Worm (Caenorhabditis elegans): ENCODE data around the gene slc-36.2.

Gene slc-36.2

DNA sequence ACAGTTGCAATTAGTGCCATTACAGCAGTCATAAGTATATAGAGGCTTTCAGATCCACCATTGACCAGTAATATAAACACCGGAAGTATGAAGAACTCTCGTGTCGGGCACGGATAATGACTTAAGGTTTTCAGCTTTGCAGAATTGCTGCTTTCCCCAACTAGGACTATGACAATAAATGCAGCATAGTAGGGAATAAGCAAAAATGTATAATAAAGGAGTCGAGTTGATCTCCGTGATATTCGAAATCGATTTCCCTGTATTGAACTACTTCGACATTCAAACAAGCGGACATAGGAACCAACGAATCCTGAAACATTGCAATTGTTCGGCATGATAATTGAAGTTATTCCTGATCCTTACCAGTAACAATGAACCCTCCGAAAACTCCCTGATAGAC, 13.8 kb upstream of the slc-36.2 start:
- no peak for TF ChIP-seq ets-4 (tag; optimal IDR thresholded peaks at IDR 0.05)
- TF ChIP-seq C08G9.2 (tag; optimal IDR thresholded peaks at IDR 0.05), result no peak
- no peak for TF ChIP-seq zip-5 (tag; optimal IDR thresholded peaks at IDR 0.05)
- TF ChIP-seq hlh-6 (tag; optimal IDR thresholded peaks at IDR 0.05), result no peak
- no peak for TF ChIP-seq ztf-16 (tag; optimal IDR thresholded peaks at IDR 0.05)
- TF ChIP-seq ceh-2 (tag; optimal IDR thresholded peaks at IDR 0.05), result no peak
- TF ChIP-seq C38D4.7 (GFP tag; optimal IDR thresholded peaks at IDR 0.05), result no peak
- no peak for TF ChIP-seq rnt-1 (tag; optimal IDR thresholded peaks at IDR 0.05)
- TF ChIP-seq ceh-30 (tag; optimal IDR thresholded peaks at IDR 0.05), result no peak
- no peak for TF ChIP-seq pha-4 (tag; optimal IDR thresholded peaks at IDR 0.05)
- no peak for TF ChIP-seq F13H6.1 (tag; optimal IDR thresholded peaks at IDR 0.05)
- TF ChIP-seq lim-6 (tag; optimal IDR thresholded peaks at IDR 0.05), result no peak

DNA sequence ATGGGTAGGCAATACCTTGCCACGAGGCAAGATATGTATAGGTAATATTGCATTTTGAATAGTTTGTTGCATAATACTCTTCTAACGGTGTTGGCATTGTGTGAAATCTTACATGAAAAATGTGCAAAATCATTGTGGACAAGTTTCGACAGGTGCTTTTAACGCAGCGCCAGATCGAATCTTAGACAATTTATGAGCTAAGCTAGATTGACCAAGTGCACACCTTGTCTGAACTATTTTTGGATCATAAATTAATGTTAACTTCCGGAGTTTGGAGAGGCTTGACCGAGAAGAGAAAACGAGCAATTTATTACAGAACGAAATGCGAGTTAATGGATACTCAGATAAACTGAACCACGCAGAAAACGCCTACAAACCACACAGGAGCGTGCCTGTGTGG, 13.2 kb upstream of the slc-36.2 start, which contains the start of gene srh-105:
Gene srh-105, minus strand, starts transcription at position 101 of the 400 bp plus-strand sequence.
- TF ChIP-seq hlh-13 (GFP tag; optimal IDR thresholded peaks at IDR 0.05) (no peak), hlh-8 (tag; optimal IDR thresholded peaks at IDR 0.05) (no peak), unc-3 (GFP tag; conservative IDR thresholded peaks at IDR 0.05) (no peak), unc-3 (tag; optimal IDR thresholded peaks at IDR 0.05) (no peak), elt-4 (tag; optimal IDR thresholded peaks at IDR 0.05) (no peak), K09A11.1 (tag; optimal IDR thresholded peaks at IDR 0.05; ENCODE audit: insufficient read depth) (no peak), pag-3 (tag; optimal IDR thresholded peaks at IDR 0.05; ENCODE audit: borderline replicate concordance) (no peak), sox-4 (tag; optimal IDR thresholded peaks at IDR 0.05) (no peak), sox-2 (GFP tag; IDR thresholded peaks at IDR 0.05) (no peak), unc-86 (tag; optimal IDR thresholded peaks at IDR 0.05) (no peak), hlh-15 (tag; optimal IDR thresholded peaks at IDR 0.05) (no peak), F13H6.1 (tag; optimal IDR thresholded peaks at IDR 0.05) (no peak), ceh-30 (tag; optimal IDR thresholded peaks at IDR 0.05) (no peak), dve-1 (tag; optimal IDR thresholded peaks at IDR 0.05) (no peak), nfya-1 (tag; optimal IDR thresholded peaks at IDR 0.05) (no peak), ceh-18 (tag; optimal IDR thresholded peaks at IDR 0.05) (no peak), unc-55 (GFP tag; optimal IDR thresholded peaks at IDR 0.05) (no peak), ref-2 (tag; optimal IDR thresholded peaks at IDR 0.05) (no peak)

DNA sequence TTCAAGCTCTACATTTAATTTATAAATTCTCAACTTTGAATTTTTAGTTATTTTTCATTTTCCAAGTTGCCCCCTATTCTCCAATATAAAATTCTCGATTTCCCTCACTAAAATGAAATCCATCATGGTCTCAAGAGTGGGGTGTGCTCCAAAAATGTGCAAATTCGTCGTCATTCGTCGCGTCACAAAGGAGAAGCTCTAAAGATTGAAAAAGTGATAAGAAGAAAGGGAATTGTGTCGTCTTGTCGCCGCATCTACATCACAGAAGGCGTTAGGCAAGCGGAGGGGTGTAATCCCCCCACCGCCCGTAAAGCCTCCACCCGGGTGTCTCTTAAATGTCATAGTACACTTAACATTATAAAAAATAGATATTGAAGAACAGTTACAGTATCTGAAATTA, 10.4 kb upstream of the slc-36.2 start:
- TF ChIP-seq ceh-45 (GFP tag; IDR thresholded peaks at IDR 0.05), result no peak
- no peak for TF ChIP-seq pros-1 (tag; optimal IDR thresholded peaks at IDR 0.05)
- TF ChIP-seq ama-1 (optimal IDR thresholded peaks at IDR 0.05), result no peak
- TF ChIP-seq sdc-2 (tag; optimal IDR thresholded peaks at IDR 0.05), result no peak
- no peak for TF ChIP-seq ceh-22 (tag; optimal IDR thresholded peaks at IDR 0.05)
- TF ChIP-seq pag-3 (tag; optimal IDR thresholded peaks at IDR 0.05; ENCODE audit: borderline replicate concordance), result no peak
- TF ChIP-seq ceh-30 (tag; optimal IDR thresholded peaks at IDR 0.05), result no peak
- no peak for TF ChIP-seq fkh-6 (tag; optimal IDR thresholded peaks at IDR 0.05)
- no peak for TF ChIP-seq pqm-1 (tag; optimal IDR thresholded peaks at IDR 0.05)
- no peak for TF ChIP-seq ceh-9 (tag; optimal IDR thresholded peaks at IDR 0.05)
- TF ChIP-seq nhr-232 (tag; optimal IDR thresholded peaks at IDR 0.05), result no peak

DNA sequence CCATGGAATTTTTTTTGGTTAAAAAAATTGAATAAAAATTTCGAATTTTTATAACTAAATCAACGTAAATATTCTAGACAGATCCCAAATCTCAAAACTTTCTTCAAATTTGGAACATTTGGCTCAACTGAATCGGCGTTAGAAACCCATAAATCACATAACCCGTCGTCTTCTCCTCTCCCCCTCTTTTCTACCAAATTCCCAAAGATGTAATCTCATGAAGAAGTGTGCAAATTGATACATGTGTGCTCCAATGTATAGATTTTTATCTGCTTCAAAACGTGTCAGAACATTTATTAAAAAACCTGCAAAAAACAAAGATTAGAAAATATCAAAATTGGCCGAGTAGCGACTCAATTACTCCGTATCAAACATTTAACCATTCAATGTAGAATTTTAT, 9.8 kb upstream of the slc-36.2 start:
- TF ChIP-seq ttx-3 (tag; optimal IDR thresholded peaks at IDR 0.05), result no peak
- no peak for TF ChIP-seq gmeb-2 (tag; optimal IDR thresholded peaks at IDR 0.05)
- no peak for TF ChIP-seq ceh-22 (tag; optimal IDR thresholded peaks at IDR 0.05)
- no peak for TF ChIP-seq hlh-6 (tag; optimal IDR thresholded peaks at IDR 0.05)
- no peak for TF ChIP-seq mec-3 (tag; optimal IDR thresholded peaks at IDR 0.05; ENCODE audit: borderline replicate concordance)
- TF ChIP-seq ets-4 (tag; optimal IDR thresholded peaks at IDR 0.05), result no peak
- no peak for TF ChIP-seq elt-2 (tag; optimal IDR thresholded peaks at IDR 0.05)
- TF ChIP-seq dve-1 (tag; optimal IDR thresholded peaks at IDR 0.05), result no peak
- no peak for TF ChIP-seq hlh-30 (tag; optimal IDR thresholded peaks at IDR 0.05; ENCODE audit: insufficient read depth)
- no peak for TF ChIP-seq npax-4 (tag; optimal IDR thresholded peaks at IDR 0.05)
- no peak for TF ChIP-seq syd-9 (tag; optimal IDR thresholded peaks at IDR 0.05)
- no peak for TF ChIP-seq sox-4 (tag; optimal IDR thresholded peaks at IDR 0.05)
- TF ChIP-seq C38D4.7 (GFP tag; optimal IDR thresholded peaks at IDR 0.05), result no peak
- TF ChIP-seq ceh-31 (tag; optimal IDR thresholded peaks at IDR 0.05), result no peak
- TF ChIP-seq pax-1 (tag; optimal IDR thresholded peaks at IDR 0.05), result no peak
